Worm (Caenorhabditis elegans): Measurements from ENCODE around the gene rpl-9.
A peak's percentile ranks its signal among the peaks of the same experiment; 100 is the strongest.

ce11 chrIII:7536559-7536958 is 36.1 kb downstream of the rpl-9 start, which contains the start of gene lin-39:
- no peak for TF ChIP-seq unc-39 (tag; optimal IDR thresholded peaks at IDR 0.05)
- TF ChIP-seq ceh-83 (GFP tag; optimal IDR thresholded peaks at IDR 0.05), result no peak
- TF ChIP-seq unc-62 (GFP tag; optimal IDR thresholded peaks at IDR 0.05), result peak; percentile 44
- TF ChIP-seq sptf-1 (tag; optimal IDR thresholded peaks at IDR 0.05), result no peak
- TF ChIP-seq ztf-11 (tag; optimal IDR thresholded peaks at IDR 0.05), result no peak
- TF ChIP-seq mab-5 (tag; optimal IDR thresholded peaks at IDR 0.05), result no peak
- no peak for TF ChIP-seq ces-1 (GFP tag; optimal IDR thresholded peaks at IDR 0.05)
- no peak for TF ChIP-seq snpc-4 (tag; optimal IDR thresholded peaks at IDR 0.05)
- TF ChIP-seq unc-120 (tag; optimal IDR thresholded peaks at IDR 0.05; ENCODE audit: poor library complexity, severe bottlenecking), result no peak
- TF ChIP-seq elt-3 (tag; optimal IDR thresholded peaks at IDR 0.05), result no peak
- no peak for TF ChIP-seq ceh-43 (GFP tag; optimal IDR thresholded peaks at IDR 0.05)

Measured in whole organism, mixed stage, embryonic.